Fruit fly (Drosophila melanogaster): Measurements from ENCODE around the gene Nep7.

Gene Nep7

DNA sequence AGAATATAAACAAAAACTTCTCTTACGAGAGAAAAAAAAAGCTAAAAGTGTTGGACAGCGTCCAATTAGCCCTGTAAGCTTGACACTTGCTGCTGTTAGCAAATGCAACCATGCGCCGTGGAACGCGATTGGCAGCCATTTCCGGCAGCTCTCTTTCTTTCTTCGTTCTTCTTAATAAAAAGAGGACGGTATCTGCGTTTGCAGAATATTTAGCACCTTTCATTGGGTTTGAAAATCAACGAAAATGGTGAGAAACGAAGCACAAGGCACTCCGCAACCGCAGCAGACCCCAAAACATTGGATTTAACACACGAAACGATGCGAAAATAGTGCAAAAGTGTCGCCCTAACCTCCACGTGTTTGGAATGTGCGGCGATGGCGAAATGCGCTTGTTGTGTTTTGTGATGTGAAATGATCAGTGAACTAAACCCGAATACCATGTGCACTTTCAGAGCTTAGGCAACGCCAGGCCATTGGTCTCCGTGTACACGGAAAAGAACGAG is 32.0 kb upstream of the Nep7 start, which contains the start of gene RpL4 (continued):
- TF ChIP-seq net (GFP tag; optimal IDR thresholded peaks at IDR 0.05) (peak; percentile 87), Eip75B (GFP tag; optimal IDR thresholded peaks at IDR 0.05) (peak; percentile 71), CG8319 (GFP tag; optimal IDR thresholded peaks at IDR 0.05) (peak; percentile 50), Hr39 (GFP tag; optimal IDR thresholded peaks at IDR 0.05) (peak; percentile 67), CG10669 (GFP tag; optimal IDR thresholded peaks at IDR 0.05) (peak; percentile 51), CG11294 (GFP tag; IDR thresholded peaks at IDR 0.05) (no peak), CG11902 (GFP tag; optimal IDR thresholded peaks at IDR 0.05) (no peak), eg (GFP tag; IDR thresholded peaks at IDR 0.05) (peak; percentile 82), fd59A (GFP tag; optimal IDR thresholded peaks at IDR 0.05) (peak; percentile 59), fkh (GFP tag; optimal IDR thresholded peaks at IDR 0.05) (peak; percentile 72), topi (GFP tag; optimal IDR thresholded peaks at IDR 0.05) (peak; percentile 77), CG9139 (GFP tag; optimal IDR thresholded peaks at IDR 0.05) (peak; percentile 76), CG34406 (GFP tag; optimal IDR thresholded peaks at IDR 0.05) (peak; percentile 78), spab (GFP tag; optimal IDR thresholded peaks at IDR 0.05) (peak; percentile 40), Sox15 (GFP tag; optimal IDR thresholded peaks at IDR 0.05) (peak; percentile 10), Sox102F (GFP tag; optimal IDR thresholded peaks at IDR 0.05) (peak; percentile 82), CG31627 (GFP tag; optimal IDR thresholded peaks at IDR 0.05) (peak; percentile 72)

DNA sequence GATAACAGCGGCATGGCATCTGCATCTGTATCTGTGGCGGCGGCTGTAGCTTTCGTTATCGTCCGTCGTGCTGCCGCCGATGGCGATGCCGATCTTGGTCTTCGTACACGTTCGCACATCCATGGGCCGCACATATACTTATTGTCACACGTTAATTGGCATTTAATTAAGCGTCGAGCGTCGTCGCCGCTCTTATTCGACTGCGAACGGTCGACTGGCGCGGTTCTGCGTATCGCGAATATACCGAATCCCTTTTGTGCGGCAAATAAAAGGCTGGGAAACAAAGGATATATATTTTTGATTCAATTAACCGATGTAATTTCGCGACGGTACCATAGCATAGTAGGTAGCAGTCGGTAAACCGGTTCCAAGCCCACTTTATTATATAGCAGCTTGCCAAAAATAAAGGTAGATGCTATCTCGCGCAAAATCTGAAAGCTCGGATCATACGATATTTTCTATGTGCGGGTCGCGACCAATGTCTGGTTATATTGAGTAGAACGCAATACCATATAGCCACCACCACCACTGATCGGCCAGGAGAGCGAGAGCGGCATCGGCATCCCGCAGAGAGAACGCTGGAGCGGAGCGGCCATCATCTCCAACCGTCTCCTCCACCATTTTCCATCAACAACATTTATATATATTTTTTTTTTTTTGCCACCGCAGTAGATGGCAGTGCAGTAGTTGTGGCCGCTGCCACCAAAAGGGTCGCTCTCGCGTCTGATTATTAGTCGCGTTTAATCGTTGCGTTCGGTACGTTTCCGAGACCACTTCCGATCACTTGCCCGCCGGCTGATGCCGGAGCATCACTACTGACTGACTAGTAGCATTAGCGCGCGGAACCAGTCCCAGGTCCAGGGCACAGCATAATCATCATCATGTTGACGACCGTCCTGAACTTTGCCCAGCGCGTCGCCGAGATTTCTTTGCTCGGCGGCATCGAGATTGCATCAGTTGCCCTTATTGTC is 29.4 kb upstream of the Nep7 start, which contains the start of gene mino:
Gene mino (plus strand): TSS at position 192 of the 971 bp plus-strand sequence.
- TF ChIP-seq achi (GFP tag; optimal IDR thresholded peaks at IDR 0.05), result no peak
- TF ChIP-seq CG32006 (GFP tag; optimal IDR thresholded peaks at IDR 0.05), result no peak
- peak; percentile 3 for TF ChIP-seq CG6854 (GFP tag; optimal IDR thresholded peaks at IDR 0.05)
- TF ChIP-seq OdsH (GFP tag; optimal IDR thresholded peaks at IDR 0.05), result no peak
- 0 out of 3 replicates have a peak, but pooled peaks have one; percentile 12 for TF ChIP-seq CG8119 (GFP tag; IDR thresholded peaks at IDR 0.05)
- no peak for TF ChIP-seq CG15336 (GFP tag; IDR thresholded peaks at IDR 0.05)
- no peak for TF ChIP-seq fd85E (GFP tag; optimal IDR thresholded peaks at IDR 0.05)
- peak; percentile 1 for TF ChIP-seq CG10669 (GFP tag; optimal IDR thresholded peaks at IDR 0.05)
- peak; percentile 33 for TF ChIP-seq CG6808 (GFP tag; optimal IDR thresholded peaks at IDR 0.05)
- no peak for TF ChIP-seq Ets96B (tag; optimal IDR thresholded peaks at IDR 0.05)
- peak; percentile 32 for TF ChIP-seq Sox102F (GFP tag; optimal IDR thresholded peaks at IDR 0.05)
- TF ChIP-seq Gug (GFP tag; IDR thresholded peaks at IDR 0.05), result no peak
- TF ChIP-seq CG7368 (GFP tag; optimal IDR thresholded peaks at IDR 0.05), result no peak
- no peak for TF ChIP-seq Hr39 (GFP tag; optimal IDR thresholded peaks at IDR 0.05)
- peak; percentile 47 for TF ChIP-seq CG1621 (tag; optimal IDR thresholded peaks at IDR 0.05)
- TF ChIP-seq CG16779 (tag; optimal IDR thresholded peaks at IDR 0.05), result no peak
- TF ChIP-seq Eip75B (GFP tag; optimal IDR thresholded peaks at IDR 0.05), result no peak
- TF ChIP-seq CG3032 (tag; optimal IDR thresholded peaks at IDR 0.05), result no peak
- TF ChIP-seq Eip78C (GFP tag), result peak; percentile 60
- TF ChIP-seq topi (GFP tag; optimal IDR thresholded peaks at IDR 0.05), result peak; percentile 23
- peak; percentile 27 for TF ChIP-seq spab (GFP tag; optimal IDR thresholded peaks at IDR 0.05)
- no peak for TF ChIP-seq CG3919 (GFP tag; optimal IDR thresholded peaks at IDR 0.05)
- no peak for TF ChIP-seq CG11902 (GFP tag; optimal IDR thresholded peaks at IDR 0.05)
- no peak for TF ChIP-seq eg (GFP tag; IDR thresholded peaks at IDR 0.05)
- TF ChIP-seq CG8319 (GFP tag; optimal IDR thresholded peaks at IDR 0.05), result no peak
- no peak for TF ChIP-seq CG34406 (GFP tag; optimal IDR thresholded peaks at IDR 0.05)
- no peak for TF ChIP-seq Hr38 (GFP tag; optimal IDR thresholded peaks at IDR 0.05)
- no peak for TF ChIP-seq Smox (GFP tag; optimal IDR thresholded peaks at IDR 0.05)
- TF ChIP-seq pdm3 (GFP tag; optimal IDR thresholded peaks at IDR 0.05), result no peak
- no peak for TF ChIP-seq cyc (GFP tag; optimal IDR thresholded peaks at IDR 0.05)
- TF ChIP-seq ss (GFP tag; optimal IDR thresholded peaks at IDR 0.05), result peak; percentile 42 to 68
- no peak for TF ChIP-seq CG4318 (GFP tag; optimal IDR thresholded peaks at IDR 0.05)
- TF ChIP-seq svp (GFP tag), result peak; percentile 82
- no peak for TF ChIP-seq CG10631 (GFP tag; optimal IDR thresholded peaks at IDR 0.05)
- TF ChIP-seq net (GFP tag; optimal IDR thresholded peaks at IDR 0.05), result no peak
- no peak for TF ChIP-seq dac (GFP tag; optimal IDR thresholded peaks at IDR 0.05)
- no peak for TF ChIP-seq CG8632 (GFP tag; optimal IDR thresholded peaks at IDR 0.05)
- peak; percentile 67; the same call in 2 of the 3 replicates for TF ChIP-seq CG6163 (GFP tag; IDR thresholded peaks at IDR 0.05)
- TF ChIP-seq CG31627 (GFP tag; optimal IDR thresholded peaks at IDR 0.05), result no peak
- TF ChIP-seq Sox15 (GFP tag; optimal IDR thresholded peaks at IDR 0.05), result no peak
- TF ChIP-seq Ets21C (GFP tag; optimal IDR thresholded peaks at IDR 0.05), result no peak
- TF ChIP-seq Lpt (GFP tag; optimal IDR thresholded peaks at IDR 0.05), result no peak
- no peak for TF ChIP-seq CG11294 (GFP tag; IDR thresholded peaks at IDR 0.05)

Data from whole organism, prepupa.